Worm (Caenorhabditis elegans) whole organism, L1 larva: ENCODE measurements around the gene irg-1.
A peak's percentile ranks its signal among the peaks of the same experiment; 100 is the strongest.

Experiments used
- F16B12.6 ChIP-seq: fragments of 150-350 bp; optimal IDR thresholded peaks from 2 replicates; lab custom pipeline; 2014; ENCODE audit warnings: missing biosample characterization, missing genetic modification characterization
- alr-1 ChIP-seq: fragments of 200-800 bp; sonication (Bioruptor generic); optimal IDR thresholded peaks from 2 replicates; lab custom pipeline; 2018; ENCODE audit warnings: borderline replicate concordance, mild to moderate bottlenecking, missing genetic modification characterization, missing compliant biosample characterization
- aly-2 ChIP-seq: fragments of 150-350 bp; optimal IDR thresholded peaks from 2 replicates; lab custom pipeline; 2014; ENCODE audit warnings: missing biosample characterization, missing genetic modification characterization
- ama-1 ChIP-seq: fragments of 150-350 bp; optimal IDR thresholded peaks from 2 replicates; lab custom pipeline; 2014
- blmp-1 ChIP-seq: fragments of 150-350 bp; optimal IDR thresholded peaks from 2 replicates; lab custom pipeline; 2014; ENCODE audit warnings: missing biosample characterization, missing genetic modification characterization
- ceh-63 ChIP-seq: fragments of 200-800 bp; sonication (Bioruptor generic); optimal IDR thresholded peaks from 2 replicates; lab custom pipeline; 2018; ENCODE audit warnings: mild to moderate bottlenecking, missing genetic modification characterization, missing compliant biosample characterization
- ceh-8 ChIP-seq: fragments of 200-800 bp; sonication (Bioruptor generic); optimal IDR thresholded peaks from 2 replicates; lab custom pipeline; 2018; ENCODE audit warnings: mild to moderate bottlenecking, missing genetic modification characterization, moderate library complexity, missing compliant biosample characterization
- dpl-1 ChIP-seq, 3 experiments: fragments of 150-350 bp in 2 of 3; sonication (generic microtip) in 1 of 3; optimal IDR thresholded peaks; 2 replicates each; lab custom pipeline; 2014 to 2017; ENCODE audit warnings: missing biosample characterization in 3 of 3, missing genetic modification characterization in 3 of 3, missing genetic modification reagents in 3 of 3
- efl-1 ChIP-seq, 4 experiments: fragments of 150-350 bp; optimal IDR thresholded peaks in 3 of 4; peaks in 1 of 4; 1 replicate in 1 of 4; 2 replicates in 3 of 4; lab custom pipeline; 2014; ENCODE audit warnings: missing biosample characterization in 2 of 4, missing genetic modification characterization in 2 of 4, missing genetic modification reagents in 2 of 4
- efl-3 ChIP-seq: fragments of 200-800 bp; sonication (Bioruptor generic); optimal IDR thresholded peaks from 2 replicates; lab custom pipeline; 2018; ENCODE audit warnings: mild to moderate bottlenecking, missing genetic modification characterization, missing compliant biosample characterization
- egl-27 ChIP-seq, 2 experiments: fragments of 150-350 bp in 1 of 2; sonication (generic microtip); optimal IDR thresholded peaks; 3 replicates each; lab custom pipeline; 2017 to 2018; ENCODE audit warnings: missing biosample characterization in 2 of 2, missing genetic modification characterization in 2 of 2, missing genetic modification reagents in 2 of 2
- elt-2 ChIP-seq: sonication (generic microtip); optimal IDR thresholded peaks from 2 replicates; lab custom pipeline; 2016; ENCODE audit warnings: missing genetic modification characterization, mild to moderate bottlenecking, inconsistent platforms, missing compliant biosample characterization, missing genetic modification reagents
- ets-5 ChIP-seq: fragments of 200-800 bp; sonication (Bioruptor generic); IDR thresholded peaks from 2 replicates; pipeline ENCODE4 v1.3.6; 2022; ENCODE audit warnings: missing genetic modification characterization, missing compliant biosample characterization
- grh-1 ChIP-seq: fragments of 200-800 bp; sonication (Bioruptor generic); IDR thresholded peaks from 2 replicates; pipeline ENCODE4 v1.3.6; 2022; ENCODE audit warnings: missing genetic modification reagents, missing genetic modification characterization, missing compliant biosample characterization
- isw-1 ChIP-seq: fragments of 200-800 bp; sonication (Bioruptor generic); IDR thresholded peaks from 2 replicates; pipeline ENCODE4 v1.3.6; 2022; ENCODE audit warnings: missing genetic modification characterization, missing compliant biosample characterization
- lin-13 ChIP-seq: fragments of 150-350 bp; optimal IDR thresholded peaks from 2 replicates; lab custom pipeline; 2014; ENCODE audit warnings: missing biosample characterization, missing genetic modification reagents, missing genetic modification characterization
- lin-35 ChIP-seq, 2 experiments: fragments of 150-350 bp; optimal IDR thresholded peaks; 2 replicates each; lab custom pipeline; 2014; ENCODE audit warnings: missing biosample characterization in 2 of 2, missing genetic modification characterization in 2 of 2, missing genetic modification reagents in 2 of 2
- lsy-2 ChIP-seq, 2 experiments: fragments of 150-350 bp; optimal IDR thresholded peaks; 2 replicates each; lab custom pipeline; 2014; ENCODE audit warnings: missing biosample characterization in 2 of 2, missing genetic modification characterization in 2 of 2
- nhr-12 ChIP-seq: sonication (generic microtip); optimal IDR thresholded peaks from 2 replicates; lab custom pipeline; 2017; ENCODE audit warnings: missing biosample characterization, missing genetic modification characterization
- nhr-47 ChIP-seq: sonication (generic microtip); optimal IDR thresholded peaks from 2 replicates; lab custom pipeline; 2016; ENCODE audit warnings: mild to moderate bottlenecking, missing genetic modification characterization, moderate library complexity, missing compliant biosample characterization
- nhr-85 ChIP-seq: sonication (generic microtip); peaks from one replicate; lab custom pipeline; 2016; ENCODE audit warnings: missing genetic modification characterization, inconsistent platforms, missing compliant biosample characterization
- nhr-90 ChIP-seq: sonication (generic microtip); optimal IDR thresholded peaks from 2 replicates; lab custom pipeline; 2016; ENCODE audit warnings: mild to moderate bottlenecking, missing genetic modification characterization, missing compliant biosample characterization; ENCODE audit not compliant: poor library complexity
- pag-3 ChIP-seq: sonication (generic microtip); optimal IDR thresholded peaks from 2 replicates; lab custom pipeline; 2017; ENCODE audit warnings: missing genetic modification characterization, mild to moderate bottlenecking, missing compliant biosample characterization, antibody characterized with exemption, borderline replicate concordance; ENCODE audit not compliant: insufficient read depth
- snpc-4 ChIP-seq: fragments of 150-350 bp; optimal IDR thresholded peaks from 2 replicates; lab custom pipeline; 2014; ENCODE audit warnings: missing biosample characterization, missing genetic modification characterization
- sox-4 ChIP-seq: sonication (generic microtip); optimal IDR thresholded peaks from 2 replicates; lab custom pipeline; 2016; ENCODE audit warnings: missing genetic modification characterization, missing compliant biosample characterization
- sup-37 ChIP-seq: fragments of 200-800 bp; sonication (Bioruptor generic); optimal IDR thresholded peaks from 2 replicates; lab custom pipeline; 2018; ENCODE audit warnings: mild to moderate bottlenecking, missing genetic modification characterization, missing compliant biosample characterization
- swsn-7 ChIP-seq: sonication (generic microtip); optimal IDR thresholded peaks from 2 replicates; lab custom pipeline; 2016; ENCODE audit warnings: missing genetic modification characterization, missing compliant biosample characterization
- unc-98 ChIP-seq: fragments of 200-800 bp; sonication (Bioruptor generic); IDR thresholded peaks from 2 replicates; pipeline ENCODE4 v1.3.6; 2022; ENCODE audit warnings: missing genetic modification characterization, missing compliant biosample characterization
- vab-15 ChIP-seq: sonication (generic microtip); optimal IDR thresholded peaks from 2 replicates; lab custom pipeline; 2017; ENCODE audit warnings: missing genotype, mild to moderate bottlenecking, missing genetic modification characterization, missing compliant biosample characterization
- zag-1 ChIP-seq: fragments of 150-350 bp; optimal IDR thresholded peaks from 2 replicates; lab custom pipeline; 2014; ENCODE audit warnings: missing biosample characterization, missing genetic modification characterization
- zip-4 ChIP-seq: fragments of 200-800 bp; sonication (Bioruptor generic); optimal IDR thresholded peaks from 2 replicates; lab custom pipeline; 2018; ENCODE audit warnings: mild to moderate bottlenecking, missing genetic modification characterization, moderate library complexity, missing compliant biosample characterization
- ztf-11 ChIP-seq, 2 experiments: sonication (generic microtip); optimal IDR thresholded peaks; 2 replicates each; lab custom pipeline; 2016 to 2017; ENCODE audit warnings: missing genetic modification characterization in 2 of 2, missing biosample characterization in 1 of 2, missing compliant biosample characterization in 1 of 2
- ztf-4 ChIP-seq: fragments of 150-350 bp; optimal IDR thresholded peaks from 2 replicates; lab custom pipeline; 2014; ENCODE audit warnings: missing biosample characterization, missing genetic modification characterization

Gene irg-1

ce11 chrV:3549553-3549952 is 26.2 kb downstream of the irg-1 start, which contains the start of gene sri-21:
TSS of gene sri-21 (plus strand) at chrV:3549853.
- TF ChIP-seq swsn-7 (tag; lab: Kevin White, UChicago): no peak
- TF ChIP-seq lsy-2 (tag; optimal IDR thresholded peaks at IDR 0.05; lab: Kevin White, UChicago): no peak
- TF ChIP-seq ztf-4: no peak
- no peak for TF ChIP-seq ceh-63 (GFP tag; lab: Kevin White, UChicago)
- TF ChIP-seq efl-1 (optimal IDR thresholded peaks at IDR 0.05; lab: Kevin White, UChicago): no peak
- TF ChIP-seq efl-1 (GFP tag; optimal IDR thresholded peaks at IDR 0.05 in 1 of 2; lab: Kevin White, UChicago): no peak
- TF ChIP-seq vab-15 (tag; lab: Kevin White, UChicago): no peak
- no peak for TF ChIP-seq ets-5
- no peak for TF ChIP-seq alr-1 (tag; lab: Kevin White, UChicago)
- no peak for TF ChIP-seq nhr-90 (tag; lab: Kevin White, UChicago)
- TF ChIP-seq ama-1 (lab: Kevin White, UChicago): no peak
- TF ChIP-seq snpc-4 (tag; lab: Kevin White, UChicago): no peak
- no peak for TF ChIP-seq ceh-8
- no peak for TF ChIP-seq nhr-12 (tag; lab: Kevin White, UChicago)
- TF ChIP-seq unc-98 (GFP tag; lab: Robert Waterston, UW): no peak
- TF ChIP-seq F16B12.6 (tag; lab: Kevin White, UChicago): no peak
- TF ChIP-seq ztf-11 (tag; optimal IDR thresholded peaks at IDR 0.05; lab: Kevin White, UChicago): no peak
- TF ChIP-seq sup-37 (GFP tag; lab: Kevin White, UChicago): no peak
- no peak for TF ChIP-seq aly-2 (tag; lab: Kevin White, UChicago)
- no peak for TF ChIP-seq sox-4 (tag; lab: Kevin White, UChicago)

DNA sequence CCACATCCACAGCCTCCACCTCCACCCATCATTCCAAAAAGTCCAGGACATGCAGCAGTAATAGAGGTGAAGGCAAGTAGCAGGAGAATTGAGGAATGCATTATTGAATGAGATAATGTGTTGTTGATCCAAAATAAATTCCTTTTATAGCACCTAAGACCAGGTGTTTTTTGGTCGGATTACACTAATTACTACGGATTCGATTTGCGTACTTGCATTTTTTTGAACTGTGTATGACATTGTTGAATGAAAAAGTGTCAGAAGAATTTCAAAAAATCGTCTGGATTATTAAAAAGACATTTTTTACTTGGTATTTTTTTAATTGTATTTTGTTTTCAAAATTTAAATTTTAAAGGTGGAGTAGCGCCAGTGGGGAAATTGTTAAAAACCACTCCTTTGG is 28.4 kb downstream of the irg-1 start, which contains the start of gene grl-28:
TSS of gene grl-28 (minus strand) at position 101 of the 400 bp plus-strand sequence.
- TF ChIP-seq nhr-85 (peak; percentile 1), efl-3 (GFP tag; lab: Kevin White, UChicago) (no peak)

- TF ChIP-seq nhr-12 (tag; lab: Kevin White, UChicago) (no peak), efl-1 (optimal IDR thresholded peaks at IDR 0.05; lab: Kevin White, UChicago) (no peak), efl-1 (GFP tag; optimal IDR thresholded peaks at IDR 0.05 in 1 of 2; lab: Kevin White, UChicago) (peak in 1 of 2 experiments; percentile 91), blmp-1 (tag; lab: Kevin White, UChicago) (peak; percentile 35), elt-2 (tag; lab: Kevin White, UChicago) (peak; percentile 70), lsy-2 (tag; optimal IDR thresholded peaks at IDR 0.05; lab: Kevin White, UChicago) (no peak)
- TF ChIP-seq, all 84 proteins: peak for 3
Observed at ce11 chrV:3552740-3553469, 29.5 kb downstream of the irg-1 start, which contains the start of gene T24A6.20. TSS of gene T24A6.20 (plus strand) at chrV:3553134.

ce11 chrV:3554869-3555268 is 31.5 kb downstream of the irg-1 start, which contains the start of gene grl-29:
TSS of gene grl-29 (minus strand) at chrV:3555236.
- TF ChIP-seq sup-37 (GFP tag; lab: Kevin White, UChicago): no peak
- no peak for TF ChIP-seq unc-98 (GFP tag; lab: Robert Waterston, UW)
- no peak for TF ChIP-seq F16B12.6 (tag; lab: Kevin White, UChicago)
- no peak for TF ChIP-seq dpl-1 (GFP tag; optimal IDR thresholded peaks at IDR 0.05; lab: Kevin White, UChicago)
- TF ChIP-seq lin-35 (GFP tag; optimal IDR thresholded peaks at IDR 0.05; lab: Kevin White, UChicago): no peak
- no peak for TF ChIP-seq blmp-1 (tag; lab: Kevin White, UChicago)
- TF ChIP-seq ceh-8: no peak
- TF ChIP-seq pag-3 (tag; lab: Kevin White, UChicago): no peak
- TF ChIP-seq grh-1 (GFP tag; lab: Robert Waterston, UW): no peak

DNA sequence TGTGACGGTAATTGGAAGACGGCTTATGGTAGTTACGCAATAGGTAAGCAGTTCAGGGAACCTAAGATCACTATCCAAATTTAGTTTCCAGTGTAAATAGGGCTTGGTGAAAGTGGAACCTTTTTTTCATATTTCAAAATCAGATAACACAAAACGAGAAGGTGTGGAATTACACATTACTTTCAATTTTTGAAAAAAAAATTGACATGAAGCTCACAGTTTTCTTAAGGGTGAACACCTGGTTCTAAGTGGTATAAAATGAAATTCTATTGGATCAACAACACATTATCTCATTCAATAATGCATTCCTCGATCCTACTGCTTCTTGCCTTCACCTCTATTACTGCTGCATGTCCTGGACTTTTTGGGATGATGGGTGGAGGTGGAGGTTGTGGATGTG is 32.6 kb downstream of the irg-1 start, which contains the start of gene grl-30:
TSS of gene grl-30 (plus strand) at position 301 of the 400 bp plus-strand sequence.
- TF ChIP-seq elt-2 (tag; lab: Kevin White, UChicago) (no peak), nhr-47 (tag; lab: Kevin White, UChicago) (no peak), ama-1 (lab: Kevin White, UChicago) (no peak), nhr-90 (tag; lab: Kevin White, UChicago) (no peak), zip-4 (no peak), egl-27 (tag; optimal IDR thresholded peaks at IDR 0.05; lab: Kevin White, UChicago) (no peak), lin-13 (GFP tag; lab: Kevin White, UChicago) (no peak), isw-1 (no peak), zag-1 (tag; lab: Kevin White, UChicago) (no peak)
- TF ChIP-seq, all 84 proteins: peak for 0
